Worm (Caenorhabditis elegans): ENCODE measurements around the gene tftc-1.

Gene tftc-1

DNA sequence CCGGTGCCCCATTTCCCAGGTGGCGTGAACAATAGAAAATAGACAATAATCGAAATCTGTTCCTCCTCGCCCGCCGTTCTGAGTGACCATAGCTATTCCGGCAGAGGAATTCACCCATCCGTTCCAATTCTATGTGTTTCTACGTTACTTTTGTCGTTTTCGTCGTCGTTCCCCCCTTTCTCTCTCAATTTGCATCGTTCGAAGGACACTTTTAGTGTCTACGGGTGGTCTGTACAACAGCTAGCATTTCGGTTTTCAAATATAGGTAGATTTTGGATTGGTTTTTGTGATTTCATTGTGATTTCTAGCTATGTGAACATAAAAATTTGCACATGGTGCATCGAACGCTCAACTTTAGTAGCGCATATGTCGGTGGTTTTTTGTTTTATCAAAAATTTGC is 29.1 kb upstream of the tftc-1 start:
- TF ChIP-seq nhr-28 (tag; optimal IDR thresholded peaks at IDR 0.05) (no peak), sea-2 (GFP tag; optimal IDR thresholded peaks at IDR 0.05) (no peak), ztf-4 (tag; optimal IDR thresholded peaks at IDR 0.05) (no peak), nhr-76 (tag; optimal IDR thresholded peaks at IDR 0.05) (no peak), nfya-1 (tag; optimal IDR thresholded peaks at IDR 0.05; ENCODE audit: insufficient read depth) (no peak), pha-4 (tag; optimal IDR thresholded peaks at IDR 0.05) (no peak), zag-1 (tag; optimal IDR thresholded peaks at IDR 0.05) (no peak), lin-39 (tag; optimal IDR thresholded peaks at IDR 0.05) (no peak), egl-27 (tag; optimal IDR thresholded peaks at IDR 0.05) (no peak), skn-1 (tag; optimal IDR thresholded peaks at IDR 0.05) (no peak), nhr-43 (tag; optimal IDR thresholded peaks at IDR 0.05; ENCODE audit: poor library complexity, severe bottlenecking) (no peak), daf-12 (tag; optimal IDR thresholded peaks at IDR 0.05) (no peak), ceh-28 (tag; optimal IDR thresholded peaks at IDR 0.05) (no peak), nhr-77 (tag; optimal IDR thresholded peaks at IDR 0.05) (no peak), nhr-67 (tag; optimal IDR thresholded peaks at IDR 0.05) (no peak), nhr-12 (tag; optimal IDR thresholded peaks at IDR 0.05) (no peak), eor-1 (tag; optimal IDR thresholded peaks at IDR 0.05) (no peak), lin-15B (tag; optimal IDR thresholded peaks at IDR 0.05) (no peak), ceh-16 (tag; optimal IDR thresholded peaks at IDR 0.05) (no peak), jun-1 (tag; optimal IDR thresholded peaks at IDR 0.05) (no peak)

DNA sequence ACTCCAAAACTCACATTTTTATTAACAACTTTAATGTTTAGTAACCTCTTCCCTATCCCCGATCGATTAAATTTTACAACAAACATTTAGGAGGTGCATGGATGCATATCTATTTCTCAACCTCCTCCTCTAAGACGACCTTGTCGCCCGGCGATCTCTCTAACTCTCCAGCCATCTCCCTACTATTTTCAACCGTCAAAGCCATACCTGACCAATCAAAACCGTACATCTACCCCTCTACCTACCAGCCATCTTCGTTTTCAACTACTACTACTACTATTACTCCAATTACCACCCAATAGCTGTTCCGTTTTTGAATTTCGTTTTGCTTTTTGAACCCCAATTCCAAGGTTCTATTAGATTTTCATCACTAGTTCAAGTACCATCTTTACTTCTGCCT is 27.5 kb upstream of the tftc-1 start:
- peak; percentile 13 for TF ChIP-seq elt-1 (tag; optimal IDR thresholded peaks at IDR 0.05)
- TF ChIP-seq nfya-1 (tag; optimal IDR thresholded peaks at IDR 0.05; ENCODE audit: insufficient read depth) = peak; percentile 38
- peak; percentile 54 for TF ChIP-seq nhr-25 (tag; optimal IDR thresholded peaks at IDR 0.05)
- TF ChIP-seq ztf-4 (tag; optimal IDR thresholded peaks at IDR 0.05) = no peak

DNA sequence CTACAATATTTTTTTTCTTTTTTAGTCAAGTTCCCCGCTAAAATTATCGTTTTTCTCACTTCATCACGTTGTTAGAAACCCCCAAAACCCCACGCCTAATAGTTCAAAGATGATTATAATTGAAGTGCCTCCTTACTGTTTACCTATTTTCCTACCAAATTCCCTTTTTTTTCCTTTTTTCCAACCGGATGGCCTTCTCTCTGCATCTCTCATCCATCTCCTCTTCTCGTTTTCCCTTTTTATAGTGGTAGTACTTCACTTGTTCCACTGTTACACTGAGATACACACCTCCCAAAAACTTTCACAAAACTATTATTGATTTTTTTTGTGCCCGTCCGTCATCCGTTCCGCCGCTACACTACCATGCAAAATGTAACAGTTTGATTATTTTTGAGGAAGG is 26.1 kb upstream of the tftc-1 start, which contains the start of gene nsy-4:
nsy-4 (plus strand) TSS at position 274 of the 400 bp plus-strand sequence.
- TF ChIP-seq ceh-9 (tag; optimal IDR thresholded peaks at IDR 0.05) = no peak
- TF ChIP-seq ceh-82 (tag; optimal IDR thresholded peaks at IDR 0.05) = no peak
- TF ChIP-seq fkh-10 (GFP tag; optimal IDR thresholded peaks at IDR 0.05) = no peak
- TF ChIP-seq mml-1 (tag; optimal IDR thresholded peaks at IDR 0.05) = no peak
- TF ChIP-seq skn-1 (tag; optimal IDR thresholded peaks at IDR 0.05) = no peak
- TF ChIP-seq nhr-67 (tag; optimal IDR thresholded peaks at IDR 0.05) = no peak

DNA sequence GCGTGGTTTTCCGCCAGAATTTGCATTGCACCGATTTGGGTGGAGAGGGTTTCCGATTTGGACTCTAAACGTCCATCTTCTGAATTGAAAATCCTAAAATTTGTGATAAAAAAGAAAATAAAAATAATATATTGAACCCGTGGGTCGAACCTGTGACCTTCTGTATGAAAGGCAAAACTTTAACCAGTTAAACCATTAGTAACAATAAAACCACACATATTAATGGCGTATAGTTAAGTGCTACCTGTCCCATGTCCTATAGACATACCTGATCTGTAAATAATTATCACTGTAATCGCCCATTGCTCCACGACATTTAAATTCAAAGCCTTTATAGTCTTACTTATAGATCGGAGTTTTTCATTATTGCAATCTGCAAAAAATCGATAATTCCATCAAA is 21.8 kb upstream of the tftc-1 start:
- peak; percentile 49 for TF ChIP-seq ceh-28 (tag; optimal IDR thresholded peaks at IDR 0.05)
- TF ChIP-seq nhr-12 (tag; optimal IDR thresholded peaks at IDR 0.05) = no peak

DNA sequence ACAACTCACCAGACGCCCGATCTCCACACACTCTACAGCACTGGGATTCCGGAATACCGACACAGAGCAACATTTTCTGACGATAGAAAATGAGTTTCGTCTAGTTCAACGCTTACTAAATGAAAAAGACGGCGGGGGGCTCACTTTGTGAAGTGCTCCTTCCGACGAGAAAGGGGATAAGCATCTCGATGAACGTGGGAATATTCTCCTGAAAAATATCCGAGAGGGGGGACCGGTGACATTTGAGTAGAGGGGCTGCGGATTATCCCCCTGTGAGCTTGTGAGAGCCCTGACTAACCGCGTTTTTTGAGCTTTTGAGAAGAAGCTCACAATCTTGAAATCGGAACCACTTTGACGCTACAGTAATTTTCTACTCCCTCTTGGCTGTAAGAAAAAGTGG is 19.5 kb upstream of the tftc-1 start, which contains the start of gene nhr-236:
nhr-236 (minus strand) TSS at position 101 of the 400 bp plus-strand sequence.
- TF ChIP-seq pqm-1 (tag; optimal IDR thresholded peaks at IDR 0.05) (no peak), mdl-1 (tag; optimal IDR thresholded peaks at IDR 0.05) (no peak), nhr-67 (tag; optimal IDR thresholded peaks at IDR 0.05) (no peak), lin-39 (tag; optimal IDR thresholded peaks at IDR 0.05) (no peak), mml-1 (tag; optimal IDR thresholded peaks at IDR 0.05) (no peak), elt-2 (tag; optimal IDR thresholded peaks at IDR 0.05) (no peak), fos-1 (tag; optimal IDR thresholded peaks at IDR 0.05) (no peak), ZK546.5 (tag; optimal IDR thresholded peaks at IDR 0.05) (no peak), lsy-12 (tag; optimal IDR thresholded peaks at IDR 0.05) (no peak), ama-1 (optimal IDR thresholded peaks at IDR 0.05) (no peak), hmg-11 (tag; optimal IDR thresholded peaks at IDR 0.05) (no peak), skn-1 (tag; optimal IDR thresholded peaks at IDR 0.05) (no peak), R02D3.7 (tag; optimal IDR thresholded peaks at IDR 0.05) (no peak), egl-27 (tag; optimal IDR thresholded peaks at IDR 0.05) (no peak), ceh-9 (tag; optimal IDR thresholded peaks at IDR 0.05) (no peak), fkh-10 (GFP tag; optimal IDR thresholded peaks at IDR 0.05) (no peak), nhr-23 (tag; optimal IDR thresholded peaks at IDR 0.05) (no peak), ceh-82 (tag; optimal IDR thresholded peaks at IDR 0.05) (no peak)

Data from whole organism, L3 larva.